Fruit fly (Drosophila melanogaster) whole organism, embryonic: ENCODE measurements around the gene CG17187.

Experiments used
- C15 ChIP-seq: fragments of 200-800 bp; sonication (Bioruptor generic); IDR thresholded peaks from 3 replicates; pipeline ENCODE4 v1.3.6; 2022; ENCODE audit warnings: missing biosample characterization, missing genetic modification characterization
- CG10321 ChIP-seq: fragments of 200-800 bp; sonication (Bioruptor generic); IDR thresholded peaks from 2 replicates; pipeline ENCODE4 v1.3.6; 2022; ENCODE audit warnings: missing biosample characterization, missing genetic modification characterization
- CG10565 ChIP-seq: fragments of 200-800 bp; sonication (Bioruptor generic); optimal IDR thresholded peaks from 3 replicates; lab custom pipeline; 2016; ENCODE audit warnings: missing biosample characterization, mild to moderate bottlenecking, missing genetic modification characterization
- CG11085 ChIP-seq: fragments of 200-800 bp; sonication (Bioruptor generic); IDR thresholded peaks from 2 replicates; pipeline ENCODE4 v1.3.6; 2022; ENCODE audit warnings: missing biosample characterization, missing genetic modification characterization
- CG11456 ChIP-seq: fragments of 200-800 bp; sonication (Bioruptor generic); IDR thresholded peaks from 3 replicates; pipeline ENCODE4 v1.3.6; 2022; ENCODE audit warnings: missing biosample characterization, missing genetic modification characterization
- CG1233 ChIP-seq: fragments of 200-800 bp; sonication (Bioruptor generic); optimal IDR thresholded peaks from 4 replicates; lab custom pipeline; 2018; ENCODE audit warnings: missing biosample characterization, mild to moderate bottlenecking, missing genetic modification characterization
- CG13624 ChIP-seq: fragments of 200-800 bp; sonication (Bioruptor generic); optimal IDR thresholded peaks from 2 replicates; lab custom pipeline; 2016; ENCODE audit warnings: missing biosample characterization, missing genetic modification characterization
- CG17361 ChIP-seq: fragments of 200-800 bp; sonication (Bioruptor generic); IDR thresholded peaks from 3 replicates; pipeline ENCODE4 v1.3.6; 2022; ENCODE audit warnings: missing biosample characterization, missing genetic modification characterization
- CG17912 ChIP-seq: fragments of 200-800 bp; sonication (Bioruptor generic); optimal IDR thresholded peaks from 2 replicates; lab custom pipeline; 2018; ENCODE audit warnings: missing biosample characterization, mild to moderate bottlenecking, missing genetic modification characterization
- CG3065 ChIP-seq: fragments of 200-800 bp; sonication (Bioruptor generic); optimal IDR thresholded peaks from 2 replicates; lab custom pipeline; 2016; ENCODE audit warnings: missing biosample characterization, missing genetic modification characterization
- CG3281 ChIP-seq: fragments of 200-800 bp; sonication (Bioruptor generic); optimal IDR thresholded peaks from 3 replicates; lab custom pipeline; 2017; ENCODE audit warnings: missing biosample characterization, mild to moderate bottlenecking, missing genetic modification characterization
- CG34224 ChIP-seq: fragments of 200-800 bp; sonication (Bioruptor generic); IDR thresholded peaks from 3 replicates; pipeline ENCODE4 v1.3.6; 2022; ENCODE audit warnings: missing biosample characterization, missing genetic modification characterization; ENCODE audit not compliant: partially characterized antibody
- CG3847 ChIP-seq: fragments of 200-800 bp; sonication (Bioruptor generic); IDR thresholded peaks from 2 replicates; pipeline ENCODE4 v1.3.6; 2022; ENCODE audit warnings: missing biosample characterization, missing genetic modification characterization
- CG9609 ChIP-seq: fragments of 200-800 bp; sonication (Bioruptor generic); optimal IDR thresholded peaks from 3 replicates; lab custom pipeline; 2016; ENCODE audit warnings: missing biosample characterization, missing genetic modification characterization
- CoRest ChIP-seq: fragments of 200-800 bp; sonication (Bioruptor generic); optimal IDR thresholded peaks from 3 replicates; lab custom pipeline; 2018; ENCODE audit warnings: missing biosample characterization, mild to moderate bottlenecking, missing genetic modification characterization, moderate library complexity
- CrebB ChIP-seq: fragments of 200-800 bp; sonication (Bioruptor generic); optimal IDR thresholded peaks from 3 replicates; lab custom pipeline; 2018; ENCODE audit warnings: missing biosample characterization, mild to moderate bottlenecking, missing genetic modification characterization
- Dbx ChIP-seq: fragments of 200-800 bp; sonication (Bioruptor generic); IDR thresholded peaks from 3 replicates; pipeline ENCODE4 v1.3.6; 2022; ENCODE audit warnings: missing biosample characterization, missing genetic modification characterization
- Deaf1 ChIP-seq: fragments of 200-800 bp; optimal IDR thresholded peaks from 3 replicates; lab custom pipeline; 2019; ENCODE audit warnings: missing biosample characterization, mild to moderate bottlenecking, missing genetic modification characterization, moderate library complexity
- Dek ChIP-seq: fragments of 200-800 bp; sonication (Bioruptor generic); optimal IDR thresholded peaks from 3 replicates; lab custom pipeline; 2019; ENCODE audit warnings: missing biosample characterization, mild to moderate bottlenecking, missing genetic modification characterization, moderate library complexity
- Ets65A ChIP-seq: fragments of 200-800 bp; sonication (Bioruptor generic); peaks from one replicate; lab custom pipeline; 2016; ENCODE audit warnings: missing biosample characterization, missing genetic modification characterization
- Fer1 ChIP-seq: fragments of 200-800 bp; sonication (Bioruptor generic); optimal IDR thresholded peaks from 2 replicates; lab custom pipeline; 2017; ENCODE audit warnings: missing biosample characterization, mild to moderate bottlenecking, missing genetic modification characterization
- Fer3 ChIP-seq: fragments of 200-800 bp; sonication (Bioruptor generic); optimal IDR thresholded peaks from 2 replicates; lab custom pipeline; 2018; ENCODE audit warnings: missing biosample characterization, mild to moderate bottlenecking, missing genetic modification characterization, moderate library complexity
- Hr51 ChIP-seq, 2 experiments: fragments of 200-800 bp; sonication (Bioruptor generic); optimal IDR thresholded peaks; 2 replicates in 1 of 2; 3 replicates in 1 of 2; lab custom pipeline; 2016 to 2018; ENCODE audit warnings: missing biosample characterization in 2 of 2, missing genetic modification characterization in 2 of 2, mild to moderate bottlenecking in 1 of 2, moderate library complexity in 1 of 2
- MESR4 ChIP-seq: fragments of 200-800 bp; sonication (Bioruptor generic); optimal IDR thresholded peaks from 2 replicates; lab custom pipeline; 2018; ENCODE audit warnings: missing biosample characterization, mild to moderate bottlenecking, missing genetic modification characterization, moderate library complexity
- Meics ChIP-seq: fragments of 200-800 bp; sonication (Bioruptor generic); optimal IDR thresholded peaks from 2 replicates; lab custom pipeline; 2017; ENCODE audit warnings: missing biosample characterization, mild to moderate bottlenecking, missing genetic modification characterization
- TFAM ChIP-seq: fragments of 200-800 bp; sonication (Bioruptor generic); optimal IDR thresholded peaks from 2 replicates; lab custom pipeline; 2017; ENCODE audit warnings: missing biosample characterization, missing genetic modification characterization, inconsistent platforms
- Vsx1 ChIP-seq: fragments of 200-800 bp; sonication (Bioruptor generic); optimal IDR thresholded peaks from 2 replicates; lab custom pipeline; 2017; ENCODE audit warnings: missing biosample characterization, mild to moderate bottlenecking, missing genetic modification characterization, missing genetic modification reagents
- Xrp1 ChIP-seq: fragments of 200-800 bp; sonication (Bioruptor generic); IDR thresholded peaks from 2 replicates; pipeline ENCODE4 v1.3.6; 2022; ENCODE audit warnings: missing biosample characterization, missing genetic modification characterization
- ase ChIP-seq: fragments of 200-800 bp; sonication (Bioruptor generic); IDR thresholded peaks from 3 replicates; pipeline ENCODE4 v1.3.6; 2022; ENCODE audit warnings: missing biosample characterization, missing genetic modification characterization
- bab2 ChIP-seq: fragments of 200-800 bp; sonication (Bioruptor generic); optimal IDR thresholded peaks from 2 replicates; lab custom pipeline; 2016; ENCODE audit warnings: missing biosample characterization, missing genetic modification characterization
- crc ChIP-seq: fragments of 200-800 bp; sonication (Bioruptor generic); optimal IDR thresholded peaks from 2 replicates; lab custom pipeline; 2016; ENCODE audit warnings: missing biosample characterization, missing genetic modification characterization
- crp ChIP-seq, 2 experiments: fragments of 200-800 bp; sonication (Bioruptor generic); optimal IDR thresholded peaks; 2 replicates in 1 of 2; 3 replicates in 1 of 2; lab custom pipeline; 2017; ENCODE audit warnings: missing biosample characterization in 2 of 2, missing genetic modification characterization in 2 of 2, mild to moderate bottlenecking in 1 of 2, moderate library complexity in 1 of 2
- dmrt11E ChIP-seq: fragments of 200-800 bp; sonication (Bioruptor generic); optimal IDR thresholded peaks from 3 replicates; lab custom pipeline; 2018; ENCODE audit warnings: missing biosample characterization, mild to moderate bottlenecking, missing genetic modification characterization, moderate library complexity
- dpn ChIP-seq, 2 experiments: fragments of 200-800 bp; sonication (Bioruptor generic); optimal IDR thresholded peaks; 3 replicates each; lab custom pipeline; 2016; ENCODE audit warnings: missing biosample characterization in 2 of 2, missing genetic modification characterization in 2 of 2
- emc ChIP-seq: fragments of 200-800 bp; sonication (Bioruptor generic); optimal IDR thresholded peaks from 2 replicates; lab custom pipeline; 2016; ENCODE audit warnings: missing biosample characterization, missing genetic modification characterization
- gro ChIP-seq: fragments of 200-800 bp; sonication (Bioruptor generic); optimal IDR thresholded peaks from 2 replicates; lab custom pipeline; 2016; ENCODE audit warnings: missing biosample characterization, missing genetic modification characterization
- hbn ChIP-seq: fragments of 200-800 bp; sonication (Bioruptor generic); IDR thresholded peaks from 2 replicates; pipeline ENCODE4 v1.3.6; 2022; ENCODE audit warnings: missing biosample characterization, missing genetic modification characterization; ENCODE audit not compliant: partially characterized antibody
- ind ChIP-seq: fragments of 200-800 bp; sonication (Bioruptor generic); optimal IDR thresholded peaks from 3 replicates; lab custom pipeline; 2016; ENCODE audit warnings: missing biosample characterization, missing genetic modification characterization
- jing ChIP-seq: fragments of 200-800 bp; sonication (Bioruptor generic); optimal IDR thresholded peaks from 2 replicates; lab custom pipeline; 2018; ENCODE audit warnings: missing biosample characterization, mild to moderate bottlenecking, missing genetic modification characterization
- lab ChIP-seq: fragments of 200-800 bp; sonication (Bioruptor generic); optimal IDR thresholded peaks from 3 replicates; lab custom pipeline; 2017; ENCODE audit warnings: missing biosample characterization, missing genetic modification characterization, mild to moderate bottlenecking, moderate library complexity, missing genetic modification reagents
- pho ChIP-seq: fragments of 200-800 bp; sonication (Bioruptor generic); optimal IDR thresholded peaks from 2 replicates; lab custom pipeline; 2016; ENCODE audit warnings: missing biosample characterization, missing genetic modification characterization
- sens-2 ChIP-seq: fragments of 200-800 bp; sonication (Bioruptor generic); IDR thresholded peaks from 2 replicates; pipeline ENCODE4 v1.3.6; 2022; ENCODE audit warnings: missing biosample characterization, missing genetic modification characterization
- sisA ChIP-seq: fragments of 200-800 bp; sonication (Bioruptor generic); IDR thresholded peaks from 2 replicates; pipeline ENCODE4 v1.3.6; 2022; ENCODE audit warnings: missing biosample characterization, missing genetic modification characterization
- ssp ChIP-seq: fragments of 200-800 bp; sonication (Bioruptor generic); IDR thresholded peaks from 2 replicates; pipeline ENCODE4 v1.3.6; 2022; ENCODE audit warnings: missing biosample characterization, missing genetic modification characterization
- sug ChIP-seq: fragments of 200-800 bp; optimal IDR thresholded peaks from 2 replicates; lab custom pipeline; 2019; ENCODE audit warnings: missing biosample characterization, mild to moderate bottlenecking, missing genetic modification characterization, moderate library complexity
- tio ChIP-seq: fragments of 200-800 bp; sonication (Bioruptor generic); optimal IDR thresholded peaks from 2 replicates; lab custom pipeline; 2017; ENCODE audit warnings: missing biosample characterization, missing genetic modification characterization, inconsistent platforms
- tx ChIP-seq: fragments of 200-800 bp; sonication (Bioruptor generic); optimal IDR thresholded peaks from 2 replicates; lab custom pipeline; 2016; ENCODE audit warnings: missing biosample characterization, missing genetic modification characterization
- unpg ChIP-seq: fragments of 200-800 bp; sonication (Bioruptor generic); optimal IDR thresholded peaks from 3 replicates; lab custom pipeline; 2018; ENCODE audit warnings: missing biosample characterization, mild to moderate bottlenecking, missing genetic modification characterization, moderate library complexity
- zfh2 ChIP-seq: fragments of 200-800 bp; sonication (Bioruptor generic); optimal IDR thresholded peaks from 2 replicates; lab custom pipeline; 2016; ENCODE audit warnings: missing biosample characterization, missing genetic modification characterization

CG17187 gene

DNA sequence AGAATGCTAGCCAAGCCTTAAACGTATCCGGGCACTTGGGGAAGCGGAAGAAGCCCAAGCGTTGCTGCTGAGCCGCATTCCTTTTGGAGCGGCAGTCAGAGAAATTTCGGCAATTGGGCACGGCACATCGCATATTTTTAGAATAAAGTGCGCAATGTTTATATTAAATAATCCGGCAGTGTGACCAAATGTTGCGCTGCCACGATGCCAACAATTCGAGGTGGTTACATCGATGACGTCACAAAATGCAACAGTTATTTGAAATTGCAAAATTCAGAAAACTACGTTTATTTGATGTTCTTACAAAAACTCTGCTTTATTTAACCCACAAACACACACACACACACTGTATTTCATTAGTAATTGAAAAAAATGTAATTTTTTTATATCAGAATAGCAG lies 11.8 kb downstream of the CG17187 start, which contains the start of gene CG6689 (continued):
- TF ChIP-seq ase (GFP tag; lab: Robert Waterston, UW) (no peak), Hr51 (GFP tag; optimal IDR thresholded peaks at IDR 0.05; lab: Kevin White, UChicago) (no peak), tio (GFP tag; lab: Kevin White, UChicago) (no peak), sug (tag; lab: Kevin White, UChicago) (peak; percentile 25), Dek (peak; percentile 28), MESR4 (GFP tag; lab: Kevin White, UChicago) (peak; percentile 87), CG17361 (GFP tag; lab: Robert Waterston, UW) (no peak), CoRest (tag; lab: Kevin White, UChicago) (peak; percentile 21)

DNA sequence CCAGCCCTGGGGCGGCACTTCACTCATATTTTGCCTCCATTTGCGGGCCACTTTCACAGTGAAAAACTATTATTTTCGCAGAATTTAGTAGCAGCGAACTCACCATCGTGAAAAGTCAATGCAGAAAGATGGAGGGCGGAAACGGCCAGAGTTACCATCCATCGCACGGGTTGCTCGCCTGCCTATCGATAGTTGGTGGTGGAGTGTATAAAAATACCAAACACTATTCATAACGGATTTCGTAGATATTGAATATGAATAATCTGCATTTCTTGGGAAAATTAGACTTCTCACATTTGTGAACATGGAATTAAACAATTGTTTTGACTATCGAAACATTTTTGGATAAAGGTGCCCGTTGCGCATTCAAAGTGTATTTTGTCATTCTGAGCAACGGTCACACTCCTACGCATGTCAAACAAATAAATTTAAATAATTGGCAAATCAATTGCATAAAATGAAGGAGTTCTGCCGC lies 15.5 kb downstream of the CG17187 start, which contains the start of the genes RpS25 and CG4820:
RpS25 (minus strand) TSS at position 132 of the 475 bp plus-strand sequence.
CG4820 (plus strand) TSS at position 380 of the 475 bp plus-strand sequence.
- peak; percentile 85 for TF ChIP-seq dmrt11E (tag; lab: Kevin White, UChicago)
- peak; percentile 80 to 94 for TF ChIP-seq dpn (GFP tag; optimal IDR thresholded peaks at IDR 0.05; lab: Kevin White, UChicago)
- peak; percentile 97 for TF ChIP-seq lab (GFP tag; lab: Kevin White, UChicago)
- peak; percentile 83 for TF ChIP-seq hbn (GFP tag; lab: Robert Waterston, UW)
- TF ChIP-seq CG9609: peak; percentile 89
- TF ChIP-seq jing (GFP tag; lab: Kevin White, UChicago): peak; percentile 78
- TF ChIP-seq sens-2 (GFP tag; lab: Robert Waterston, UW): peak; percentile 89
- TF ChIP-seq CG10565 (GFP tag; lab: Kevin White, UChicago): peak; percentile 59
- peak; percentile 96 for TF ChIP-seq Meics (GFP tag; lab: Kevin White, UChicago)
- TF ChIP-seq zfh2 (GFP tag; lab: Kevin White, UChicago): peak; percentile 70
- TF ChIP-seq TFAM (GFP tag; lab: Kevin White, UChicago): peak; percentile 73
- peak; percentile 91 for TF ChIP-seq CG11456 (GFP tag; lab: Robert Waterston, UW)
- TF ChIP-seq Xrp1 (GFP tag; lab: Robert Waterston, UW): peak; percentile 48; the same call in 1 of the 2 replicates
- TF ChIP-seq CG3281 (GFP tag; lab: Kevin White, UChicago): peak; percentile 95
- TF ChIP-seq CG3847 (GFP tag; lab: Robert Waterston, UW): peak; percentile 95
- peak; percentile 97 for TF ChIP-seq CrebB
- peak; percentile 80 for TF ChIP-seq tx (GFP tag; lab: Kevin White, UChicago)
- TF ChIP-seq CG17912: peak; percentile 95
- TF ChIP-seq Deaf1 (tag; lab: Kevin White, UChicago): peak; percentile 58
- TF ChIP-seq Fer1 (GFP tag; lab: Kevin White, UChicago): peak; percentile 96
- peak; percentile 86 for TF ChIP-seq unpg (GFP tag; lab: Kevin White, UChicago)
- TF ChIP-seq Hr51 (GFP tag; optimal IDR thresholded peaks at IDR 0.05; lab: Kevin White, UChicago): peak; percentile 84 to 86
- peak; percentile 94 for TF ChIP-seq CG1233 (GFP tag; lab: Kevin White, UChicago)
- TF ChIP-seq ssp (GFP tag; lab: Robert Waterston, UW): peak; percentile 72
- peak; percentile 91 for TF ChIP-seq Fer3 (tag; lab: Kevin White, UChicago)
- TF ChIP-seq CG11085: peak; percentile 82
- TF ChIP-seq ind: peak; percentile 72
- TF ChIP-seq CG3065: peak; percentile 74
- TF ChIP-seq sisA: peak; percentile 40; the same call in 1 of the 2 replicates
- peak; percentile 54 for TF ChIP-seq CG10321
- peak; percentile 75 for TF ChIP-seq bab2 (GFP tag; lab: Kevin White, UChicago)
- TF ChIP-seq Vsx1 (GFP tag; lab: Kevin White, UChicago): peak; percentile 90
- TF ChIP-seq Ets65A (GFP tag; lab: Kevin White, UChicago): peak; percentile 99
- TF ChIP-seq Dbx (GFP tag; lab: Robert Waterston, UW): peak; percentile 92
- TF ChIP-seq crp (GFP tag; optimal IDR thresholded peaks at IDR 0.05; lab: Kevin White, UChicago): peak in 1 of 2 experiments; percentile 66
- peak; percentile 90 for TF ChIP-seq emc (GFP tag; lab: Kevin White, UChicago)
- peak; percentile 88 for TF ChIP-seq crc (GFP tag; lab: Kevin White, UChicago)
- TF ChIP-seq gro (GFP tag; lab: Kevin White, UChicago): peak; percentile 94
- TF ChIP-seq pho (GFP tag; lab: Kevin White, UChicago): peak; percentile 94
- peak; percentile 88 for TF ChIP-seq CG34224 (GFP tag; lab: Robert Waterston, UW)
- peak; percentile 96 for TF ChIP-seq CG13624
- TF ChIP-seq C15 (GFP tag; lab: Robert Waterston, UW): peak; percentile 57; the same call in 1 of the 3 replicates
